Worm (Caenorhabditis elegans): ENCODE results near the gene F14F7.4.
A peak's percentile ranks its signal among the peaks of the same experiment; 100 is the strongest.

DNA sequence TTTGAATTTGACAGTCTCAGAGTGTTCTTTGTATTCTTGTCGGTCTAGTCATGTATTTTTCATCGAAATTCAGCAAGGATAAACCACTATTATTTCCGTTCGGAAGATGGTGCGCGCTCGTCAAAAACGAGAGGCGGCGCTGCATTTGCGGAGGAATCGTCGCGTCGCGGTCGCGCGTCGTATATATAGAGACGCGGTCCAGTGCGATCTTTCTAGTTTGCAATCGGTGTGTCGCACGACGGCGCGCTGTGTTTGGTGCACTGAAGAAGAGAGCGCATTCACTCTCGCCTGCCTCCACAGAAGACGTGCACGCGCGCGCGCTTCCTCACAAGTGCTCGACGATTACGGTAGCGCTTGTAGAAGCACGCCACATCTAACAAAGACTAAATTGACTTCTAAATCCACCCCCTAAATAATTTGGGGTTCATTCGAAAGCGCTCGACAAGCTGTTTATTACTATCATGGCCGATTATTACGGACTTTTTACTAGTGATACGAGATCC, 41.1 kb upstream of the F14F7.4 start, which contains the start of gene Y39E4B.6:
- TF ChIP-seq W03F9.2 (tag; optimal IDR thresholded peaks at IDR 0.05) (peak; percentile 47), him-1 (tag; optimal IDR thresholded peaks at IDR 0.05) (peak; percentile 98), dao-5 (tag; optimal IDR thresholded peaks at IDR 0.05) (no peak)

Data from whole organism, L4/young adult.